Fruit fly (Drosophila melanogaster) whole organism, wandering third instar larva: Measurements from ENCODE around the gene TwdlE.

ENCODE experiments used
- Abd-B ChIP-seq: fragments of >200 bp; optimal IDR thresholded peaks from 2 replicates; lab custom pipeline; 2017; ENCODE audit warnings: missing biosample characterization, missing genetic modification characterization
- Myc ChIP-seq: fragments of >200 bp; optimal IDR thresholded peaks from 2 replicates; lab custom pipeline; 2017
- N ChIP-seq: fragments of >200 bp; optimal IDR thresholded peaks from 2 replicates; lab custom pipeline; 2018; ENCODE audit warnings: missing biosample characterization, missing external identifiers, missing genetic modification characterization
- OdsH ChIP-seq: fragments of 200-800 bp; sonication (Bioruptor generic); optimal IDR thresholded peaks from 2 replicates; lab custom pipeline; 2016; ENCODE audit warnings: missing biosample characterization, mild to moderate bottlenecking, missing genetic modification characterization
- Sp1 ChIP-seq: fragments of 200-800 bp; sonication (Bioruptor generic); optimal IDR thresholded peaks from 3 replicates; lab custom pipeline; 2019; ENCODE audit warnings: missing biosample characterization, mild to moderate bottlenecking, missing genetic modification characterization, moderate library complexity
- brk ChIP-seq: fragments of 200-800 bp; sonication (Bioruptor generic); optimal IDR thresholded peaks from 2 replicates; lab custom pipeline; 2016; ENCODE audit warnings: missing biosample characterization, mild to moderate bottlenecking, missing genetic modification characterization
- fru ChIP-seq: fragments of 200-800 bp; sonication (Bioruptor generic); optimal IDR thresholded peaks from 3 replicates; lab custom pipeline; 2016; ENCODE audit warnings: missing biosample characterization, mild to moderate bottlenecking, missing genetic modification characterization
- pan ChIP-seq: fragments of >200 bp; optimal IDR thresholded peaks from 2 replicates; lab custom pipeline; 2017
- rgr ChIP-seq: fragments of 200-800 bp; sonication (Bioruptor generic); optimal IDR thresholded peaks from 3 replicates; lab custom pipeline; 2016; ENCODE audit warnings: missing biosample characterization, mild to moderate bottlenecking, missing genetic modification characterization
- sage ChIP-seq: fragments of 200-800 bp; sonication (Bioruptor generic); optimal IDR thresholded peaks from 2 replicates; lab custom pipeline; 2016; ENCODE audit warnings: missing biosample characterization, mild to moderate bottlenecking, missing genetic modification characterization
- sv ChIP-seq: fragments of 200-800 bp; sonication (Bioruptor generic); optimal IDR thresholded peaks from 3 replicates; lab custom pipeline; 2016; ENCODE audit warnings: missing biosample characterization, missing genetic modification characterization
- tai ChIP-seq: sonication (Bioruptor generic); optimal IDR thresholded peaks from 2 replicates; lab custom pipeline; 2016; ENCODE audit warnings: missing biosample characterization, missing genetic modification characterization
- woc ChIP-seq: sonication (Bioruptor generic); optimal IDR thresholded peaks from 2 replicates; lab custom pipeline; 2016; ENCODE audit warnings: missing biosample characterization, mild to moderate bottlenecking, missing genetic modification characterization

DNA sequence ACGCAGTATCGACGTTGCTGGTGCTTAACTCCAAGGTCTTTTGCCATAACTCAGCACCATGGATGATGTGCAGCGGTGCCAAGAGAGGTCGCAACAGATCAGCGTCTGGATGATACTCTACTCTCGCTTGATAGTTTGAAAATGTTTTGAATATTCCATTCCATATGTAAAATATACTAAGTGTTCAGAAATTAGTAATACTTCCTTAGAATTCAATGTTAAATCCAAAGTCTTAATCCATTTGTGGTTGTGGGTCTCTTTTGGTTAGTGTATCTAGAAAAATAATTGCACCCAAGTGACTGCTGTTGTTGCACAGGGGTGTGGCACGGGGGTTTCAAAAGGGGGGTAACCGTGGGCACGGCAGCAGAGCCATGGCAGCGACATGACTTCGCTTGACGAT, 38.5 kb upstream of the TwdlE start:
- no peak for TF ChIP-seq Abd-B
- peak; percentile 36 for TF ChIP-seq woc (GFP tag; lab: Kevin White, UChicago)
- TF ChIP-seq Sp1 (GFP tag; lab: Kevin White, UChicago) = no peak
- no peak for TF ChIP-seq sage (GFP tag; lab: Kevin White, UChicago)
- no peak for TF ChIP-seq brk (GFP tag; lab: Kevin White, UChicago)
- no peak for TF ChIP-seq pan (lab: Kevin White, UChicago)
- TF ChIP-seq sv (GFP tag; lab: Kevin White, UChicago) = no peak
- no peak for TF ChIP-seq Myc (lab: Kevin White, UChicago)
- no peak for TF ChIP-seq OdsH
- TF ChIP-seq rgr (GFP tag; lab: Kevin White, UChicago) = no peak
- no peak for TF ChIP-seq fru (GFP tag; lab: Kevin White, UChicago)
- TF ChIP-seq N (GFP tag; lab: Kevin White, UChicago) = no peak
- TF ChIP-seq tai (GFP tag; lab: Kevin White, UChicago) = no peak
